Fruit fly (Drosophila melanogaster) whole organism, pupa: Measurements from ENCODE around the gene Vps13B.

Source experiments
- CG32121 ChIP-seq: fragments of 200-800 bp; sonication (Bioruptor generic); IDR thresholded peaks from 2 replicates; pipeline ENCODE4 v1.3.6; 2022; ENCODE audit warnings: missing biosample characterization, missing genetic modification characterization
- CG9948 ChIP-seq: fragments of 200-800 bp; sonication (Bioruptor generic); optimal IDR thresholded peaks from 2 replicates; lab custom pipeline; 2018; ENCODE audit warnings: missing biosample characterization, mild to moderate bottlenecking, missing genetic modification characterization, moderate library complexity
- Pif1A ChIP-seq: fragments of 200-800 bp; sonication (Bioruptor generic); optimal IDR thresholded peaks from 3 replicates; lab custom pipeline; 2016; ENCODE audit warnings: missing biosample characterization, missing genetic modification characterization
- Snoo ChIP-seq: fragments of 200-800 bp; sonication (Bioruptor generic); optimal IDR thresholded peaks from 3 replicates; lab custom pipeline; 2017; ENCODE audit warnings: missing biosample characterization, mild to moderate bottlenecking, missing genetic modification characterization, inconsistent platforms

DNA sequence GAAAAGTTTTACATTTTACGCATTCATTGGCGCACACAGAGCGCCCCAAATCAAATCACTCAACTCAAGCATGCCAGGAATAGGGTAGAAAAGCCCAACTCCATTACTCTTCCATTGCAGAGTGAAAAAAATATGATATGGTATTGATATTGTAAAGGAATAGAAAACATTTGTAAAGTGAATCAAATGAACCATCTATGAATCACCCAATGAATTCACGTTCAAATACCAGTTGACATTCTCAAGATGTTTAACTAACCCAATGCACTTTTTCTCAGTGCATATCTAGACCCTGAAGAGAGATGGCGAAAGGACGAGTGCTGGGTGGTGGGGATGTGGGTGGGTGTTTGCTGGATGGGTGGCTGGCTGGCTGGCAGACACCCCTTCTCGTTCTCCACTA is 42.8 kb downstream of the Vps13B start:
- TF ChIP-seq Snoo (tag; lab: Kevin White, UChicago) (no peak), Pif1A (peak; percentile 19), CG9948 (tag; lab: Kevin White, UChicago) (no peak), CG32121 (GFP tag; lab: Robert Waterston, UW) (no peak)
